Worm (Caenorhabditis elegans) whole organism, L2 larva: ENCODE results near the gene dhs-8.

Source experiments
- ZK546.5 ChIP-seq: sonication (generic microtip); optimal IDR thresholded peaks from 2 replicates; lab custom pipeline; 2017; ENCODE audit warnings: missing biosample characterization, missing genetic modification characterization
- alr-1 ChIP-seq: fragments of 150-350 bp; optimal IDR thresholded peaks from 2 replicates; lab custom pipeline; 2014; ENCODE audit warnings: missing biosample characterization, missing genetic modification characterization
- aly-2 ChIP-seq: fragments of 150-350 bp; optimal IDR thresholded peaks from 2 replicates; lab custom pipeline; 2014; ENCODE audit warnings: missing biosample characterization, missing genetic modification characterization
- dmd-4 ChIP-seq: sonication (generic microtip); optimal IDR thresholded peaks from 2 replicates; lab custom pipeline; 2017; ENCODE audit warnings: missing biosample characterization, missing genetic modification characterization
- egl-27 ChIP-seq: sonication (generic microtip); optimal IDR thresholded peaks from 3 replicates; lab custom pipeline; 2017; ENCODE audit warnings: missing biosample characterization, missing genetic modification reagents, missing genetic modification characterization
- elt-1 ChIP-seq: fragments of 150-350 bp; optimal IDR thresholded peaks from 2 replicates; lab custom pipeline; 2014; ENCODE audit warnings: missing biosample characterization, missing genetic modification characterization
- lsy-2 ChIP-seq, 2 experiments: fragments of 150-350 bp in 1 of 2; sonication (generic microtip) in 1 of 2; optimal IDR thresholded peaks; 2 replicates each; lab custom pipeline; 2014 to 2017; ENCODE audit warnings: missing biosample characterization in 2 of 2, missing genetic modification characterization in 2 of 2
- nhr-10 ChIP-seq: sonication (generic microtip); optimal IDR thresholded peaks from 2 replicates; lab custom pipeline; 2017; ENCODE audit warnings: missing biosample characterization, missing genetic modification characterization
- nhr-12 ChIP-seq: fragments of 150-350 bp; optimal IDR thresholded peaks from 2 replicates; lab custom pipeline; 2014; ENCODE audit warnings: missing biosample characterization, missing genetic modification characterization
- nhr-237 ChIP-seq: fragments of 150-350 bp; optimal IDR thresholded peaks from 2 replicates; lab custom pipeline; 2014; ENCODE audit warnings: missing biosample characterization, missing genetic modification characterization
- sma-3 ChIP-seq: sonication (generic microtip); optimal IDR thresholded peaks from 2 replicates; lab custom pipeline; 2016; ENCODE audit warnings: missing genetic modification reagents, missing genetic modification characterization, missing compliant biosample characterization
- unc-62 ChIP-seq: fragments of 150-350 bp; optimal IDR thresholded peaks from 2 replicates; lab custom pipeline; 2014; ENCODE audit warnings: missing biosample characterization, missing genetic modification reagents, missing genetic modification characterization

DNA sequence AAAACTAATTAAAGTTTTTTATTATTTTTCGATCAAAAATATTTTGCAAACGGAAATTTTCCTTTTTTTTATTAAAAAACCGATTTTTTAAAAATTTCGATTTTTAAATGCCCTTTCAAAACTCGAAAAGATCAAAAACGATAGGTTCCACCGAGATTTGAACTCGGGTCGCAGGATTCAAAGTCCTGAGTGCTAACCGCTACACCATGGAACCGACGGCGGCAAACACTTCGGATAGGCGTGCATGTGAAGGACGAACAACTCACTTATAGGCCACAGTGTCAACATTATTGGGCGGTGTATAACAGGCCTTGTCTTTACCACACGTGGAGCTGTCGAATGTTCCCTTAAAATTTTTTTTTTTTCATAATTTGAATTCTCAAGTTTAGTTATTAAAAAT is 23.1 kb upstream of the dhs-8 start:
- TF ChIP-seq nhr-237 (tag; lab: Kevin White, UChicago) (no peak), egl-27 (tag; lab: Kevin White, UChicago) (no peak), elt-1 (no peak), nhr-12 (no peak), aly-2 (tag; lab: Kevin White, UChicago) (no peak), lsy-2 (tag; optimal IDR thresholded peaks at IDR 0.05; lab: Kevin White, UChicago) (peak in 1 of 2 experiments; percentile 37), ZK546.5 (no peak), alr-1 (tag; lab: Kevin White, UChicago) (no peak), sma-3 (GFP tag; lab: Kevin White, UChicago) (peak; percentile 20), nhr-10 (tag; lab: Kevin White, UChicago) (no peak), unc-62 (GFP tag; lab: Kevin White, UChicago) (no peak), dmd-4 (no peak)
